Fruit fly (Drosophila melanogaster): Measurements from ENCODE around the gene CG1738.

DNA sequence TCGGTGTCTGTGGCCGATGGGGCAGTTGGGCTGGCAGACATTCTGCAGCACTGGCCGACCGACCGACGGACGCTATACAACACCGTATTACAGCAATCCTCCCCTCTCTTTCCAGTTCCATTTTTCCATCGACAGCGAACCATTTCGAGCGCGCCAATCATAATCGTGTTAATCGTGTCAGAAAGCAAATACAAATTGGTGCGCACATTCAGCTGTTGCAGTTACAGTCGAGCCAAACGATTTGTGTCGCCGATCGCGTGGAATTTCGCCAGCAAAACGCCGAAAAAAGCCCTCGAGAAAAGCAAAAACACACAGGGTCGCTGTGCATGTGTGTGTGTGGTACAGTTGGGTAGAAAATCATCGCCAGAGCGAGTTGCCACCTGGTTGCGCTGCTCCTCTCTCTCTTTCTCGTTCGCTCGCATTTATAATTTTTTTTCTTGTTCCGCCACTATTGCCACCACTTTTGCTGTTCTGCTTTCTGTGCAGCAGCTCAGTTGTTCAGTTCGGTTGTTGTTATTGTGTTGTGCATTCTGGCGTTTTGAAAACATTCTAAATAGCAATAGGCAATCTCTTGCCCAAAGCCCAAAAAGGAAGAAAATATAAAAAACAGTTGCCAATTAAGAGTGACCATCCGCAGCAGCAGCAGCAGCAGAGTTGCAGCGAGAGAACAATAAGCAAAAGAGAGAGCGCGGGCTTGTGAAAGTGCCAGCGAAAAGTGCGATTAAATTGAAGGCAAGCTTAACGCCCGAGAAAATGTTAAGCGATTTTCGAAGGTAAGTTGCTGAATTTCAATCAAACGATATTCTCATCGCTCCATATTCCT, 1.9 kb downstream of the CG1738 start, which contains the start of gene CG1737:
- TF ChIP-seq br (GFP tag; optimal IDR thresholded peaks at IDR 0.05) (no peak), usp (GFP tag; optimal IDR thresholded peaks at IDR 0.05) (no peak)
